Worm (Caenorhabditis elegans): ENCODE measurements around the gene gmap-2.

gmap-2 gene

DNA sequence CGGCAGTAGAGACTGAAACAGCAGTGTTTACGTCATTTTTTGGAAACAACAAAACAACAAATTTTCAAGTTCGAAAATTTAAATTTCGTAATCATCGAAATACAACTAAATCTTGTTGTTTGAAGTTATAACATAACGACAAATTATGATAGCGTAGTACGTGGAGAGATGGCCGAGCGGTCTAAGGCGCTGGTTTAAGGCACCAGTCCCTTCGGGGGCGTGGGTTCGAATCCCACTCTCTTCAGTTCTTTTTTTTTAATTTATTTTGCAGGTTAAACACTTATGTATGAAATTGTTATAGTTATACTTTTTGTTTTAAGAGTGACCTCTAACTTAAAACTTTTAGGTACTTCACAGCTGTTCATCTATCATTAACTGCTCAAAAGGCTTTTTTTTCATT, 770 bp downstream of the gmap-2 start:
- no peak for TF ChIP-seq unc-62 (GFP tag; optimal IDR thresholded peaks at IDR 0.05)

DNA sequence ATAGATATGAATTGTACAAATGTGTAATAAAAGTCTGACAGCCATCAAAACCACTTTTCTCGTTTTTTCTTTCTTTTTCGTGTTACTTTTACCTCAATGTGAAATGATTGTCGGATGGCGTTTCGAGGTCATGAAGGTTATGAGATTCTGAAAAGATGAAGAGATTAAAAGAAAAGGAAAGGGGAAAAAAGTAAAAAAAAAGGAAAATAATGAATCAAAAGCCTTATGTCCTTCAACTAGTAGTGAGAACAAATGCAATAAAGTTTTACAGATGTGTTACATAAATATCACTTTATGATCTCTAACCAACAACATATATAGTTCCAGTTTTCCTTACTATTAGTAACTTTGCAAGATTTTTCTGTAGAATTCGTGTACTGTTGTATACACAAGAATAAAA, 2.3 kb downstream of the gmap-2 start, which contains the start of gene gmap-3:
Gene gmap-3, minus strand, starts transcription at position 148 of the 400 bp plus-strand sequence.
- TF ChIP-seq unc-62 (GFP tag; optimal IDR thresholded peaks at IDR 0.05): no peak

DNA sequence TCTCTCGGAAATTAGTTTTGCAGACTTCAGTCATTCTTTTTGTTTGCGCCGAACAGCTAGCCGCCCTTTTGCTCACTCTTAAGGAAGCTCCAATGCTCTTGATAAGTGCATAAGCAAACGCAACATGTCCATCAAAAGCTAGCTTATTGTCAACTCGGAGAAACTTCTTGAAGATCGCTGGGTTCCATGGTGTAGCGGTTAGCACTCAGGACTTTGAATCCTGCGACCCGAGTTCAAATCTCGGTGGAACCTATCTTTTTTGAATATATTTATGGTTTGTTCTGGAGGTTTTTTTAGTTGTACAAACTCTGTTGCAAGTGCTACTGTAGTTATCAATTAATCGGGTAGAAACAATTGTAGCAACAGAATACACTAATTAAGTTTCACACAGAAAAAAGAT, 5.5 kb downstream of the gmap-2 start:
- no peak for TF ChIP-seq unc-62 (GFP tag; optimal IDR thresholded peaks at IDR 0.05)

ce11 chrX:12935694-12936093, 7.4 kb downstream of the gmap-2 start:
- TF ChIP-seq unc-62 (GFP tag; optimal IDR thresholded peaks at IDR 0.05): no peak

DNA sequence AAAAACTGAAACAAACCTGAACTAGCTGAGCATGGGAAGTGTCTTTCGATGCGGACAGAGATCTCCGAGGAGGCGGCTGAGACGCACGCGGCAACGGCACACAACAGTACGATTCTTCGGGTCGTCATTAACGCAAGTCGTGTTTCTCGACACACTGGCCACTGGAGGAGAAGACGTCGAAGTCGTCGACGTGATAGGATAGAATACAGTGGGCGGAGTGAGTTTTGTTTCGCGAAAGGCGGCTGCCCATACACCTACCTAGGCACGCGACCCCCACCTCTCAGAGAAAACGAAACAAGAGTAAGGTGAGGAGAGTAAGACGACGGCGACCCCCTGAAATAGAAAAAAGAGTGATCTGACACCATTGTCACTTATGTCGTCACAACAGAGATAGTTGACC, 8.3 kb downstream of the gmap-2 start, which contains the start of gene gmap-1:
Gene gmap-1, minus strand, starts transcription at position 211 of the 400 bp plus-strand sequence.
- TF ChIP-seq unc-62 (GFP tag; optimal IDR thresholded peaks at IDR 0.05): no peak

DNA sequence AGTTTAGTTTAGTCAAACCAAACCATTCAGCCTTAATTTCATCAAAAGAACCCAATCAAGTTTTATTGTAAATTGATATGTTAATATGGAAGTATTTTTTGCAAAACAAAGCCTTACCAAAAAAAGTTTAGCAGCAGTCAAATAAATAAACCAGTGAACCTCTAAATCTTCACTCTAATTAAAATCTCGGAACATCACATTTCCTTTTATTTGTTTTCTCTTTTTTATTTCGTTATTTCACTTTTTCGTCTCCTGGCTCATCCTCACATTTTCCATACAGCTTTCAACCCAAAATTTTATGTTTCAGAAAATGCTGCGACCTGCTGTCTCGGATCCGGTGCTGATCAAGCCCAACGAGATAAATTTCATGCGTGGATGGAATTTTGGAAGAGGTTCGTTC, 13.1 kb downstream of the gmap-2 start, which contains the start of gene C34E7.3:
Gene C34E7.3, plus strand, starts transcription at position 301 of the 400 bp plus-strand sequence.
- no peak for TF ChIP-seq unc-62 (GFP tag; optimal IDR thresholded peaks at IDR 0.05)

DNA sequence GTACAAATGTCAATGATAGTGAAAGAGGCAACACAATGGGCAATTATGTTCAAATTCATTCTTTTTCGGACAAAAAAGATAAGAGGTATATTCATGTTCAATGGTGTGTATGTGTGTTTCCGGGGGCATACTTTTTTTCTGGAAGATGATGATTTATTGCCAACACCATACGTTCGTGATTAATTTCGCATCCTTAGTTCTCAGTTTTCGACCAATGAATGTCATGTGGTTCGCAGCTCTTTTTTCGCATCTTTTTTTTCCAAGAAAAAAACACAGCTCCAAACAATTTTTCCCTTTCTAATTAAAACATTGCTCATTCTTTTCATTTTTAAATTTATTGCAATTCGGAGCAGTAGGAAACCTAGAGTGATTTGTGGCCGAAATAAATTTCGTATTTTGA, 14.3 kb downstream of the gmap-2 start:
- TF ChIP-seq unc-62 (GFP tag; optimal IDR thresholded peaks at IDR 0.05): no peak

DNA sequence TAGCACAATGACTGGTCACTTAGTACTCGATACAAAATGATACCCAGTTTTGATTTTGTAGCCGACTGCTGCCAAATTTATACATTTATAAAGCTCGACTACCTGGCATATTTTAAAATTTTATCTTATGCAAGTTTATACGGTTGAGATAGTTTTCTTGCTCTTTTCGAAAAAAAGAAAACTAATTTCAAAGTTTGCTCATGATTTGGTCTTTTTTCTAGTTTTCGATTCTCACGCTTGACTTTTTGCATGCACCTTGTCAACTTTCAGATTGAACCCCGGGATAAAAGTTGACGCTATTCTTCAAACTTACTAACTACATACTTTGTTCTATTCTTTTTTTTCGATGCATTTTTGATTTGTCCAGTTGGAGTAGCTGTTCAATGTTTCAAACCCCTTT, 16.1 kb downstream of the gmap-2 start:
- no peak for TF ChIP-seq unc-62 (GFP tag; optimal IDR thresholded peaks at IDR 0.05)

DNA sequence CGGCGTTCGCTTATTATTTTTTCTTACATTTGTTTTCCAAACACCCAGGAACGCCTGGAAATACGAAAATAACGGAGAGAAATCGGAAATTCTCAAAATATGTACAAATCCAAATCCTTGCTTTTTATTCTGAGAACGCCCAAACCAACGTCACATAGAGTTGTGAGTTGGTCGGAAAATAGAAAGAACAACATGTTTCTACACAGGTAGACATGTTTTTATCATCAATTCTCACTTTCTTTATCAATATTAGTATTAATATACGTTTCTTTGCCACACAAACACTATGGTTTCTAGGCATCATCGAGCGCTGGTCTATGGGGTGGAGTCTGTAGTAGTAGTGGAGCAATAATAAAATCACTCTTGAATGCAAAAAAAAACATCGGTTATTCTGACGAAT, 24.6 kb downstream of the gmap-2 start:
- no peak for TF ChIP-seq unc-62 (GFP tag; optimal IDR thresholded peaks at IDR 0.05)

DNA sequence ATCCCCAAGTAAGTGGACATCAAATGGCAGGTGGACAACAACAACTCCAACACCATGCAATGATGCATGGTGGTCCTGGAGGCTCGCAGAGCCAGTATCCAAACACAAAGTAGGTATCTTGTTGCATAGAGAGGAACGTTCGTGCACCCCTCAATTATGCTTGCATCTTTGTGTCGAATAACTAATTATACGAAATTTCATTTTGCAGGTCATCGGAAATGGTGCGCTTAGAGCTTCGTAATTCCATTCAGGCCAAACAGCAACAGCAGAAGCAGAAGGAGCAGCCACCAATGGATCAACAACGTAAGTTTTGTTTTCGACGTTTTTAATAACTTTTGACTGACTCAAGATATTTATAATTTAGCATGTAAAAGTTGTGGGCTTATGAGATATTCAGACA, 26.6 kb downstream of the gmap-2 start:
- no peak for TF ChIP-seq unc-62 (GFP tag; optimal IDR thresholded peaks at IDR 0.05)

DNA sequence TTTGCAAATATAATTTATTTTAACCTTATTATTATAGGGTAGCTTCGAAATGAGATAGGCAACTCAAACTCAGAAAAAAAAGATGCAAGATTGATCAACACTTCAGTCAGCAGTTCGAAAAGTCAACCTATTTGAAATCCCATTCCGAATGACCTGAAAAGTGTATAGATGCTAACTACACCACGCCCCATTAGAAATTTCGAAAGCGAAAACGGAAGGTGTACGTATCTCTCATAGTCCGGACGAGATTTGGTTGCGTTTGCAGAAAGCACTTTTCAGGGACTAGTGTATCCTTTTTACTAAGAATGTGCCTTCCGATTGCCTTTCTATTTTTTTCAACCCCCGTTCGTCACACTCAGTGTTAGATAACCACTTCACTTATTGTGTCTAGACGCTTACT, 27.4 kb downstream of the gmap-2 start:
- TF ChIP-seq unc-62 (GFP tag; optimal IDR thresholded peaks at IDR 0.05): no peak

ce11 chrX:12915058-12915457, 28.0 kb downstream of the gmap-2 start:
- TF ChIP-seq unc-62 (GFP tag; optimal IDR thresholded peaks at IDR 0.05): no peak

- TF ChIP-seq unc-62 (GFP tag; optimal IDR thresholded peaks at IDR 0.05): no peak
These were observed 28.9 kb downstream of the gmap-2 start for ce11 chrX:12914209-12914608.

DNA sequence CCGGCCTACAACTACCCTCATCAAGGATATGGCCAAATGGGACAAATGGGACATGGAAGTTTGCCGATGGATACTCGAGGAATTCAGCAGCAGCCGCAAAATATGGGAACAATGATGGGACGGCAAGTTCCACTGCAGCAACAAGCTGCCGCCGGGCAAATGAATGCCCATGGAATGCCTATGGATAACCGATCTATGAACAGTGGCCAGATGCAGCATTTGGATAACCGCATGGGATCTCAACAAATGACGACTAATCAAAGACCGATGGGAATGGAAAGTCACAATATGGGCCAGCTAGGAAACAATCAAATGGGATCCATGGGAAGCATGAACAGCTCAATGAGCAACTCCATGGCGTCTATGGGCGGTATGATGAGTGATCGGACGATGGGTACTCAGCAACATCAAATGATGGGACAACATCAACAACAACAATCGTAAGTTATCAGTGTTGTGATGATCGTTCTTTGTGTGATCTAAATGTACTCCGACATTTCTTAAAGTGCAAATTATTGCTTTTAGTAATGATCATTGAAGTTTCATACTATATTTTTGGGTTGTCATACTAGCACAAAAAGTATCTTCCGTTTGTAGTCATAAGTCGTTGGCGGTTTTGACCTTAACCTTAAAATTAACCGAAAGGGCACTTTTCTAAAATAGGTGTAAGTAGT, 29.5 kb downstream of the gmap-2 start:
- no peak for TF ChIP-seq unc-62 (GFP tag; optimal IDR thresholded peaks at IDR 0.05)

DNA sequence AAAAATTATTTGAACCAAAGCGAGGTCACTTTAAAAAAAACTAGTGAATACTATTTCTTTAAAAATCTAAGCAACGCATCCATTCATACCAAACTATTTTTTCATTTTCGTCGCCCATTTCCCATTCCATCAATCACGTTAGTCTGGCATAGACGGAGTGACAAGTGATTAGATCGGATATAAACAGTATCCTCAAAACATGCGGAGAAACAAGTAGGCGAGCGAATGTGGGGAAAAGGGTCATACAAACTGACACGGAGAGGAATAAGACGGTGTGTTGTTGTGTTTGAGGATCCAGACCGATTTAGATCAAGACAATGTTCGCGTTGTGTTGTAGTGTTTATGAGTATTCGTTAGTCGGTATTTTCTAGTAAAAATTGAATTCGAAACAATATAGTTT, 30.6 kb downstream of the gmap-2 start:
- TF ChIP-seq unc-62 (GFP tag; optimal IDR thresholded peaks at IDR 0.05): no peak

DNA sequence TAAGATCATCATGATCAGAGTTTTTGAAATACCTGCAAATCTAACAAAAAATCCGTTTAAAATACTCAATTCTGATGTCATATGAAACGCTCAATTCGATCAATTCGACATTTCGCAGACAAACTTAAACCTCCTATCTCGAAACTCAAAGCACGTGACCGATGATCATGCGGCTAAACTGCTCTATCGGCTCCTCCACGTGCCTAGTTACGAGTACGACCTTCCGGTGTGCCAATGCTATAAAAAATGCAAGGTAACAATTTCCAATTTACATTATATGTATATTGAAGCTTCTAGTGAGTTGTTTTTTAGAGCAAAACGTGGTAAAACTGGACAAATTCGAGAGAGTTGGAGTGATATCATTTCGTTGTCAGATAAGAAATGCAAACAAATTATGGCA, 31.8 kb downstream of the gmap-2 start:
- no peak for TF ChIP-seq unc-62 (GFP tag; optimal IDR thresholded peaks at IDR 0.05)

ce11 chrX:12909910-12910309, 33.2 kb downstream of the gmap-2 start:
- TF ChIP-seq unc-62 (GFP tag; optimal IDR thresholded peaks at IDR 0.05): no peak

DNA sequence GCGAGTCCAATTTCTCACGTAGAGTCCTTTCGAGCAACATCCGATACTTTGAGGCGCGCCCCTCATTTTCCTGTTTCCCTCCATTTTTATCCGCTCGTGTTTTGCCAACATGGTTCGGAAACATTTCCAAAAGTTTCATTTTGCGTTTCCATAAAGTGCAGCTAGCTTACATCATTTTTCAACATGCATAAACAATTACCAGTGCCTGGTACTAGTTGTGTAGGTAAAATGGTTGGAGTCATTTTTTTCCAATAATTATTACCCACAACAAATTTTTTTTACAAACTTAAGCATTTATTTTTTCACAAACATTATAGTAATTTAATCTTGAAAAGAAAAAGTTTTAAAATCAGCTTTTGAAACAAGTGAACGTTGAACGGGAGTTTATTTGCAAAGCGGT, 34.4 kb downstream of the gmap-2 start:
- no peak for TF ChIP-seq unc-62 (GFP tag; optimal IDR thresholded peaks at IDR 0.05)

Measured in whole organism, dauer.